Worm (Caenorhabditis elegans) whole organism, L3 larva: ENCODE data around the gene des-2.

Experiments used
- ZK546.5 ChIP-seq: sonication (generic microtip); optimal IDR thresholded peaks from 2 replicates; lab custom pipeline; 2017; ENCODE audit warnings: missing biosample characterization, missing genetic modification characterization
- aly-2 ChIP-seq: fragments of 150-350 bp; optimal IDR thresholded peaks from 2 replicates; lab custom pipeline; 2014; ENCODE audit warnings: missing biosample characterization, missing genetic modification characterization
- ama-1 ChIP-seq: fragments of 150-350 bp; optimal IDR thresholded peaks from 2 replicates; lab custom pipeline; 2018
- ceh-16 ChIP-seq: sonication (generic microtip); optimal IDR thresholded peaks from 2 replicates; lab custom pipeline; 2017; ENCODE audit warnings: missing biosample characterization, missing genetic modification characterization
- ceh-28 ChIP-seq: fragments of 150-350 bp; optimal IDR thresholded peaks from 2 replicates; lab custom pipeline; 2014; ENCODE audit warnings: missing biosample characterization, missing genetic modification reagents, missing genetic modification characterization
- ceh-82 ChIP-seq: fragments of 150-350 bp; optimal IDR thresholded peaks from 2 replicates; lab custom pipeline; 2014; ENCODE audit warnings: missing biosample characterization, missing genetic modification characterization
- ceh-9 ChIP-seq: sonication (generic microtip); optimal IDR thresholded peaks from 2 replicates; lab custom pipeline; 2018; ENCODE audit warnings: missing biosample characterization, missing genetic modification characterization
- daf-12 ChIP-seq: fragments of 150-350 bp; optimal IDR thresholded peaks from 2 replicates; lab custom pipeline; 2014; ENCODE audit warnings: missing biosample characterization, missing genetic modification reagents, missing genetic modification characterization
- egl-27 ChIP-seq: sonication (generic microtip); optimal IDR thresholded peaks from 4 replicates; lab custom pipeline; 2017; ENCODE audit warnings: missing biosample characterization, missing genetic modification reagents, missing genetic modification characterization
- elt-2 ChIP-seq: sonication (generic microtip); optimal IDR thresholded peaks from 2 replicates; lab custom pipeline; 2016; ENCODE audit warnings: missing genetic modification reagents, mild to moderate bottlenecking, missing genetic modification characterization, missing compliant biosample characterization
- elt-3 ChIP-seq, 3 experiments: fragments of 150-350 bp in 1 of 3; sonication (generic microtip) in 2 of 3; optimal IDR thresholded peaks; 2 replicates in 2 of 3; 4 replicates in 1 of 3; lab custom pipeline; 2014 to 2017; ENCODE audit warnings: missing biosample characterization in 3 of 3, missing genetic modification characterization in 3 of 3
- fkh-10 ChIP-seq: sonication (generic microtip); optimal IDR thresholded peaks from 2 replicates; lab custom pipeline; 2017; ENCODE audit warnings: missing biosample characterization, missing genetic modification reagents, missing genetic modification characterization
- fkh-2 ChIP-seq: fragments of 150-350 bp; optimal IDR thresholded peaks from 2 replicates; lab custom pipeline; 2014; ENCODE audit warnings: missing biosample characterization, missing genetic modification reagents, missing genetic modification characterization
- fos-1 ChIP-seq: fragments of 150-350 bp; optimal IDR thresholded peaks from 2 replicates; lab custom pipeline; 2014; ENCODE audit warnings: missing biosample characterization, missing genetic modification characterization
- hmg-11 ChIP-seq: sonication (generic microtip); optimal IDR thresholded peaks from 2 replicates; lab custom pipeline; 2016; ENCODE audit warnings: missing genetic modification characterization, missing compliant biosample characterization
- jun-1 ChIP-seq: fragments of 150-350 bp; optimal IDR thresholded peaks from 2 replicates; lab custom pipeline; 2014; ENCODE audit warnings: missing biosample characterization, missing genetic modification reagents, missing genetic modification characterization
- lin-15B ChIP-seq: fragments of 150-350 bp; optimal IDR thresholded peaks from 2 replicates; lab custom pipeline; 2014; ENCODE audit warnings: missing biosample characterization, missing genetic modification characterization
- lsy-12 ChIP-seq: sonication (generic microtip); optimal IDR thresholded peaks from 2 replicates; lab custom pipeline; 2016; ENCODE audit warnings: mild to moderate bottlenecking, missing genetic modification characterization, missing compliant biosample characterization
- mdl-1 ChIP-seq: fragments of 150-350 bp; optimal IDR thresholded peaks from 2 replicates; lab custom pipeline; 2014; ENCODE audit warnings: missing biosample characterization, missing genetic modification characterization
- mml-1 ChIP-seq: fragments of 150-350 bp; sonication (generic microtip); optimal IDR thresholded peaks from 3 replicates; lab custom pipeline; 2014; ENCODE audit warnings: missing biosample characterization, missing genetic modification characterization
- nfya-1 ChIP-seq: sonication (generic microtip); optimal IDR thresholded peaks from 2 replicates; lab custom pipeline; 2017; ENCODE audit warnings: missing genetic modification characterization, mild to moderate bottlenecking, missing compliant biosample characterization, antibody characterized with exemption, moderate library complexity; ENCODE audit not compliant: insufficient read depth
- nhr-12 ChIP-seq: fragments of 150-350 bp; optimal IDR thresholded peaks from 2 replicates; lab custom pipeline; 2014; ENCODE audit warnings: missing biosample characterization, missing genetic modification characterization
- nhr-28 ChIP-seq: fragments of 150-350 bp; optimal IDR thresholded peaks from 2 replicates; lab custom pipeline; 2014; ENCODE audit warnings: missing biosample characterization, missing genetic modification characterization
- nhr-76 ChIP-seq: fragments of 150-350 bp; sonication (generic microtip); optimal IDR thresholded peaks from 5 replicates; lab custom pipeline; 2014; ENCODE audit warnings: missing biosample characterization, missing genetic modification characterization
- nhr-77 ChIP-seq: fragments of 150-350 bp; optimal IDR thresholded peaks from 2 replicates; lab custom pipeline; 2014; ENCODE audit warnings: missing biosample characterization, missing genetic modification characterization
- pha-4 ChIP-seq: fragments of 150-350 bp; optimal IDR thresholded peaks from 2 replicates; lab custom pipeline; 2014; ENCODE audit warnings: missing biosample characterization, missing genetic modification reagents, missing genetic modification characterization
- pqm-1 ChIP-seq: fragments of 150-350 bp; optimal IDR thresholded peaks from 2 replicates; lab custom pipeline; 2017; ENCODE audit warnings: missing biosample characterization, missing genetic modification characterization, inconsistent platforms
- tbx-2 ChIP-seq: sonication (generic microtip); optimal IDR thresholded peaks from 2 replicates; lab custom pipeline; 2016; ENCODE audit warnings: mild to moderate bottlenecking, missing genetic modification characterization, missing compliant biosample characterization
- unc-62 ChIP-seq: fragments of 150-350 bp; sonication (generic microtip); optimal IDR thresholded peaks from 4 replicates; lab custom pipeline; 2014; ENCODE audit warnings: missing biosample characterization, missing genetic modification reagents, missing genetic modification characterization
- zag-1 ChIP-seq: fragments of 150-350 bp; optimal IDR thresholded peaks from 2 replicates; lab custom pipeline; 2014; ENCODE audit warnings: missing biosample characterization, missing genetic modification characterization
- ztf-11 ChIP-seq: fragments of 150-350 bp; optimal IDR thresholded peaks from 2 replicates; lab custom pipeline; 2014; ENCODE audit warnings: missing biosample characterization, missing genetic modification characterization

The des-2 gene

ce11 chrV:11445375-11445774 is 23.9 kb upstream of the des-2 start (continued):
- TF ChIP-seq fkh-10 (GFP tag; lab: Kevin White, UChicago) (no peak), ztf-11 (tag; lab: Kevin White, UChicago) (no peak), ceh-9 (tag; lab: Kevin White, UChicago) (no peak), nhr-12 (tag; lab: Kevin White, UChicago) (no peak)

DNA sequence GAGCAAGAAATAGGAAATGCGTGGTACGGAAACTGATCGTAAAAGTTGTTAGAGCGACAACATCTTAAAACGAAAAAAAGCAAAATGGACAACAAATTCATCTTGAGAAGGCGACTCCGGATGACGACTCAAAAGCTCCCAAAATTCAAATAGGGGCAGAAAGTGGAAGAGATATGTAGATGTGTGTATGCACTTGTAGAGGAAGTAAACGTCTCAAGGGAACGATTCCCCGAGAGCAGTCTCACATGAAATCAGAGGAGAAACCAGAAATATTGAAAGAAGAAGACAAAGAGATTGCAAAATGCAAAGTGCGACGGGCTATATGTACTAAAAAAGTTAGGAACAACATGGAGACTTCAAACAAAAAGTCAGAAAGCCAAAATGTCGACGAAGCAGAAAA is 22.0 kb upstream of the des-2 start, which contains the start of gene F57B7.2:
TSS of gene F57B7.2 (minus strand) at position 101 of the 400 bp plus-strand sequence.
- TF ChIP-seq ceh-28 (tag; lab: Kevin White, UChicago) (no peak), hmg-11 (tag; lab: Kevin White, UChicago) (no peak), nfya-1 (tag; lab: Kevin White, UChicago) (peak; percentile 16), pha-4 (tag; lab: Kevin White, UChicago) (no peak), ZK546.5 (no peak), elt-3 (tag; optimal IDR thresholded peaks at IDR 0.05; lab: Kevin White, UChicago) (no peak), lsy-12 (tag; lab: Kevin White, UChicago) (no peak), egl-27 (tag; lab: Kevin White, UChicago) (no peak), nhr-77 (no peak), mml-1 (tag; lab: Kevin White, UChicago) (no peak), elt-2 (tag; lab: Kevin White, UChicago) (no peak), daf-12 (tag; lab: Kevin White, UChicago) (no peak), unc-62 (GFP tag; lab: Kevin White, UChicago) (peak; percentile 6), ceh-82 (no peak)

DNA sequence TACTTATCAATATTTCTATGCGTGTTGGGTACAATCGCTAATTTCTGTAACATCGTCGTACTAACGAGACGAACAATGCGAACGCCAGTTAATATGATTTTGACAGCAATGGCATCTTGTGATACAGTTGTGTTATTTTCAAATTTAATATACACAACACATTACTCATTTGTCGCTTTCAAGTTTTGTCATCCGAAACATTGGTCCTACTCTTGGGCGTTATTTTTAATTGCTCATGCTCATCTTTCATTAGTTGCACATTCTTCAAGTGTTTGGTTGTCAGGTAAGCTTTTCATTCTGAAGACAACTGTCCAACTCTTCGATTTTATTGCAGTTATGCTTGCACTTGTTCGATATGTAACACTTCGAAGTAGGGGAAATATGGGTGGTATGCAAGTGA is 17.7 kb upstream of the des-2 start:
- TF ChIP-seq tbx-2: no peak

DNA sequence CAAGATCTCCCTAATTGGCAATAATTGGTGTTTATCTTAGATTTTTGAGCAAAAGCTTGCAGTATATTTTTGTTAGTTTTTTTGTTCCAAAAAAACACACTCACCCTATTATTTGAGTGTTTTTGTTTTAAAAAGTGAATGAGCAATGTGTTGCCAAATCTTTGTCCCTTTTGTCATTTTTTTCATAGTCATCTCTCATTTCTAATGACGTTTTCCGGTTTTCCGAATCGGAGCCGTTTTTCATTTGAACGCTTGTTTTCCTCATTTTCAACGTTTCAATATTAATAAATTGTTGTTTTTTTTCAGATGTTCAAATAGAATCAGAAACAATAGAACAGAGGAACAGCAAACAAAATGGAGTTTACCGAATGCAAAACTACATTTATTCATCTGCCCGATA is 17.0 kb upstream of the des-2 start, which contains the start of gene dmsr-1:
TSS of gene dmsr-1 (plus strand) at position 301 of the 400 bp plus-strand sequence.
- no peak for TF ChIP-seq fkh-2 (tag; lab: Kevin White, UChicago)
- TF ChIP-seq mdl-1 (tag; lab: Kevin White, UChicago): no peak
- TF ChIP-seq hmg-11 (tag; lab: Kevin White, UChicago): no peak
- TF ChIP-seq mml-1 (tag; lab: Kevin White, UChicago): no peak

- no peak for TF ChIP-seq pqm-1 (tag; lab: Kevin White, UChicago)
- no peak for TF ChIP-seq fos-1 (tag; lab: Kevin White, UChicago)
- TF ChIP-seq unc-62 (GFP tag; lab: Kevin White, UChicago): no peak
- no peak for TF ChIP-seq hmg-11 (tag; lab: Kevin White, UChicago)
- no peak for TF ChIP-seq ceh-82
- TF ChIP-seq ZK546.5: no peak
- TF ChIP-seq ama-1: no peak
- no peak for TF ChIP-seq lsy-12 (tag; lab: Kevin White, UChicago)
- TF ChIP-seq nhr-76 (tag; lab: Kevin White, UChicago): no peak
- TF ChIP-seq mml-1 (tag; lab: Kevin White, UChicago): no peak
- TF ChIP-seq nhr-28 (tag; lab: Kevin White, UChicago): no peak
- TF ChIP-seq ceh-16 (tag; lab: Kevin White, UChicago): no peak
- TF ChIP-seq lin-15B (tag; lab: Kevin White, UChicago): no peak
- TF ChIP-seq zag-1: no peak
Measured at ce11 chrV:11436407-11436806, 14.9 kb upstream of the des-2 start.

ce11 chrV:11435242-11435641 is 13.7 kb upstream of the des-2 start:
- TF ChIP-seq ZK546.5 (no peak), ceh-9 (tag; lab: Kevin White, UChicago) (no peak), jun-1 (tag; lab: Kevin White, UChicago) (no peak), aly-2 (tag; lab: Kevin White, UChicago) (no peak), lsy-12 (tag; lab: Kevin White, UChicago) (no peak), pqm-1 (tag; lab: Kevin White, UChicago) (no peak)
